Worm (Caenorhabditis elegans): ENCODE measurements around the gene meg-4.
"Not testable (repeated sequence)": the region's sequence is repeated elsewhere in the genome, so short reads cannot be mapped to it uniquely, and the experiment has no call there.

Gene meg-4

DNA sequence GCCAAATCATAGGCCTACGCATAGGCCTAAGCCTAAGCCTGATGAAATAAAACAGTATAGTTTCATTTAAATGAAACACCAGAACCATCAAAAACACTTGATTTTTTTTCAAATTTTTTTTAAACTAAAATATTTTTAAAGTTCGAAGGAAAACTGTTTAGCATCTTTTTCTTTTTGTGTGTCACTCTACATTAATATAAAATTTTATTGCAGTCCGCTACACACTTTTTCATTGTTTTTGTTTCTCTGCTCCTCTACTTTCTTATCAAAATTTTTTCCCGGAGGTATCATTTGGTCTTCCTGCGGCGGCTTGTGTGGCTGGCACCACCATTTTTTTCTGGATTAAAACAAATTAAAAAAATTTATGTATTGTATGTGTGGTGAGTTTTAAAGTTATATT is 4.3 kb downstream of the meg-4 start, which contains the start of gene C36C9.11:
TSS of gene C36C9.11 (plus strand) at position 301 of the 400 bp plus-strand sequence.
- TF ChIP-seq hlh-1, nhr-2, sptf-1 (tag; optimal IDR thresholded peaks at IDR 0.05): not testable (repeated sequence)

DNA sequence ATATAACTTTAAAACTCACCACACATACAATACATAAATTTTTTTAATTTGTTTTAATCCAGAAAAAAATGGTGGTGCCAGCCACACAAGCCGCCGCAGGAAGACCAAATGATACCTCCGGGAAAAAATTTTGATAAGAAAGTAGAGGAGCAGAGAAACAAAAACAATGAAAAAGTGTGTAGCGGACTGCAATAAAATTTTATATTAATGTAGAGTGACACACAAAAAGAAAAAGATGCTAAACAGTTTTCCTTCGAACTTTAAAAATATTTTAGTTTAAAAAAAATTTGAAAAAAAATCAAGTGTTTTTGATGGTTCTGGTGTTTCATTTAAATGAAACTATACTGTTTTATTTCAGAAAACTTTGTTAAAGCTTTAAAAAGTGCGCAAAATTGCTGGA is 7.2 kb downstream of the meg-4 start, which contains the start of gene C36C9.12:
TSS of gene C36C9.12 (minus strand) at position 101 of the 400 bp plus-strand sequence.
- TF ChIP-seq ham-2 (GFP tag; optimal IDR thresholded peaks at IDR 0.05); snpc-4 (tag; optimal IDR thresholded peaks at IDR 0.05); sptf-1 (tag; optimal IDR thresholded peaks at IDR 0.05): not testable (repeated sequence)

DNA sequence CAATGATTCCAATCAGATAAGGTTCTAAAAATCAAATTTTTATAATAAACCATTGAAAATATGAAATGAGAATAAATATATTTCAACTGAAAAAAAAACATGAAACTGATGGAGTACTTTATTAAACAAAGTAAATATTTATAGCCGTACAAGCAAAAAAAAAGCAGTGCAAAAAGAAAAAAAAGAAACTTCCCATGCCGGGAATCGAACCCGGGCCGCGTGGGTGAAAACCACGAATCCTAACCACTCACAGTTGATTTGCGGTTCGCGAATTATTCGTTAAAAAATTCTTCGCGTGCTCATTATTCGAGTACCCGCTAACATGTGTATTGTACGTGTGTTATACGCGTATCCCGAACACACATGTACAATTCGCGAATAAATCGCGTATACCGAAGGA is 8.1 kb downstream of the meg-4 start, which contains the start of gene C36C9.6:
TSS of gene C36C9.6 (minus strand) at position 101 of the 400 bp plus-strand sequence.
- not testable (repeated sequence) for TF ChIP-seq nhr-12 (tag; optimal IDR thresholded peaks at IDR 0.05); sem-2 (GFP tag; optimal IDR thresholded peaks at IDR 0.05); snpc-4 (tag; optimal IDR thresholded peaks at IDR 0.05)

DNA sequence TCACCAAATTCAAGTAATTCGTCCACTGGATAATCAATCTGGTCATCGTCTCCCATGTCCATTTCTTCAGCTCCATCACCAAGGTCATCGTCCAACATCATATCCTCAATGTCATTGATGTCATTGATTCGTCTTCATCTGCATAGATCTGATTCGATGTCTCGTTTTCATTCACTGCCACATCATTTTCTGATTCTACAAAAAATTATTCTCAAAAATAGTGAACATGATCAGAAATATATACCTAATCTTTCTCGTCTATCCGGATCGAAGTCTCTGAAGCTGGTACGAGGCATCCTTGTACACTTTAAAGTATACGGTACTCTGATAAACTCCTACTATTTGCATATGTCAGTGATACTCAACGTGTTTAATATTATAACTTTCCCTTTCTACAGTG is 14.1 kb downstream of the meg-4 start, which contains the start of gene C36C9.4:
TSS of gene C36C9.4 (minus strand) at position 101 of the 400 bp plus-strand sequence.
- TF ChIP-seq nhr-237 (tag; optimal IDR thresholded peaks at IDR 0.05); unc-62 (GFP tag; optimal IDR thresholded peaks at IDR 0.05); ceh-83 (GFP tag; optimal IDR thresholded peaks at IDR 0.05): not testable (repeated sequence)

DNA sequence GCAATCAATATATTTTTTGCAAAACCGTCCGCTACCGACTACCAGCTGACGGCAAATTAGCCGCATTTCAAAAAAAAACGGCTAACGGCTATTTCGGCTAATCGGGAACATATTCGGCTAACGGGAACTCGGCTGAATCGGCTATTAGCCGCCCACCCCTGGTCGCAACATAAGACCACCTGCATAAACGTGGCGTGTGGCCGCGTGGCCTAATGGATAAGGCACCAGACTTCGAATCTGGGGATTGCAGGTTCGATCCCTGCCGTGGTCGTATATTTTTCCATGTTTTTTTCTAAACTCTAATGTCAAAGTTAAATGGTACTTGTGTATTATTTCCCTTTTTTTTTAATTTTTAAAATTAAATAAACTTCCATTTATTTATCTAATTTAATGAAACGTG is 15.7 kb downstream of the meg-4 start:
- no peak for TF ChIP-seq flh-1 (GFP tag; optimal IDR thresholded peaks at IDR 0.05)
- TF ChIP-seq ztf-11 (tag; optimal IDR thresholded peaks at IDR 0.05) = no peak
- TF ChIP-seq unc-62 (GFP tag; optimal IDR thresholded peaks at IDR 0.05) = no peak

DNA sequence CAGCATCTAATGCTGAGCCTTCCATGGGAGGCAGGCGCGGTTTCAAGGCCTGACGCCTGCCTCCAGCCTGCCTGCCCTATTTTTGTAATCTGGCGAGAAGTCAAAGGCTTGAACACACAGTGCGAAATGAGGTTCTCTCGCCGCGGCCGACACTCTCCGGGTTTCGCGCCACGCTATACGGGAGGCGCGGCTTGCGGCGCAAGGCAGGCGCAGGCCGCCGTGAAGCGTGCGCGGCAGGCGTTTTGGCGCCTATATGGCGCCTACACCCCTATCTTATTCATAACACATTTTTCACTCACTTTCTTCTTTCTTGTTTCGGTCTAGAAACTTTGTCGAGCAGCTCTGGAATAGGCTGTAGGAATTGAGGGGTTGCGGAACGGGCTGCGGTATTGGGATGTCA is 20.3 kb downstream of the meg-4 start:
- TF ChIP-seq drap-1 (GFP tag; optimal IDR thresholded peaks at IDR 0.05) (no peak), unc-39 (tag; optimal IDR thresholded peaks at IDR 0.05) (no peak), snpc-4 (tag; optimal IDR thresholded peaks at IDR 0.05) (no peak), nhr-12 (tag; optimal IDR thresholded peaks at IDR 0.05) (no peak), cnd-1 (tag; optimal IDR thresholded peaks at IDR 0.05) (no peak), flh-1 (GFP tag; optimal IDR thresholded peaks at IDR 0.05) (no peak), blmp-1 (tag; optimal IDR thresholded peaks at IDR 0.05) (no peak)

DNA sequence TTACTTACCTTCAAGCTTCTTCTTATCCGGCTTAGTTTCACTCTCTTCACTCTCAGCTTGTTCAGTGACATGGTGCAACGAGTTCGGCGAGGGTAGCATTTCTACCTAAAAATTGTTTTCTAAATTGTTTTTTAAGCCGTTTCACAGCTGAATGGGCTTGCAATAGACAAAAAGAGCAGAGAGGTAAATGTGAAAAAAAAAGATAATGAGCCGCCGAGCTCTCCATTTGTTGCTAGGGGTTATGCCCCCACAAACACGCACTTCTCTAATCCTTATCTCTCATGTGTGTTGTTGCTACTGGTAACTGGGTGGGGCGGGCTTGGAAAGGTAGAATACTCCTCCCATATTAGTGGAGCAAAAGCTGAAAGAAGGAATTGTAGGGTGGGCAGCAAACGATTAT is 21.1 kb downstream of the meg-4 start, which contains the start of gene C36C9.5:
TSS of gene C36C9.5 (minus strand) at position 101 of the 400 bp plus-strand sequence.
- TF ChIP-seq elt-1 (tag; optimal IDR thresholded peaks at IDR 0.05; ENCODE audit: borderline replicate concordance, insufficient read depth) (no peak), mab-5 (tag; optimal IDR thresholded peaks at IDR 0.05) (no peak), nhr-237 (tag; optimal IDR thresholded peaks at IDR 0.05) (no peak), mls-2 (tag; optimal IDR thresholded peaks at IDR 0.05) (no peak), nhr-28 (tag; optimal IDR thresholded peaks at IDR 0.05) (no peak), ztf-11 (tag; optimal IDR thresholded peaks at IDR 0.05) (no peak), tbx-8 (GFP tag; optimal IDR thresholded peaks at IDR 0.05) (no peak), sem-2 (GFP tag; optimal IDR thresholded peaks at IDR 0.05) (no peak), M03D4.4 (tag; optimal IDR thresholded peaks at IDR 0.05) (no peak), ces-1 (GFP tag; optimal IDR thresholded peaks at IDR 0.05) (no peak), hlh-1 (tag; optimal IDR thresholded peaks at IDR 0.05) (no peak), ham-2 (GFP tag; optimal IDR thresholded peaks at IDR 0.05) (no peak), unc-39 (tag; optimal IDR thresholded peaks at IDR 0.05) (no peak), sptf-1 (tag; optimal IDR thresholded peaks at IDR 0.05) (no peak), nhr-76 (tag; optimal IDR thresholded peaks at IDR 0.05) (no peak), ceh-83 (GFP tag; optimal IDR thresholded peaks at IDR 0.05) (no peak)

DNA sequence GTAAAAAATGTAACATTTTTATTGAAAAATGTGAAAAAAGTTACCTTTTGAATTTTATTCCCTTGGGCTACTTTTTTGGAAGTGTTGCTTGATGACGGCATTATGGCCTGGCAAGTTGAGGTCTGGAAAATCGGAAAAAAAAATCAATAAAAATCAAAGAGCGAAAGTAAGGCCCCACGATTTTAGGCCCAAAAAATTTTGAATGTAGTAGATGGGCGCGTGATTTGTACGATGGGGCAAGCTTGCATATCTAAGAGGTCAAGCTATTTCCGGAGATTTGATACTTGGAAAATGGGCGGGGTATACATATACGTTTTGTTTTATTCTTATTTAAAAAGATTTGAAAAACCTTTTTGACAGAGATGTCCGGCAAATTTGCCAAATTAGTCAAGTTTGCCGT is 23.8 kb downstream of the meg-4 start, which contains the start of gene F07G6.5:
TSS of gene F07G6.5 (minus strand) at position 101 of the 400 bp plus-strand sequence.
- TF ChIP-seq tbx-8 (GFP tag; optimal IDR thresholded peaks at IDR 0.05) (no peak), ztf-11 (tag; optimal IDR thresholded peaks at IDR 0.05) (no peak), lsy-2 (tag; optimal IDR thresholded peaks at IDR 0.05) (no peak)

Data from whole organism, mixed stage, embryonic.